Worm (Caenorhabditis elegans) whole organism, early embryonic: Measurements from ENCODE around the gene noca-2.

Source experiments
- B0310.2 ChIP-seq: sonication (generic microtip); optimal IDR thresholded peaks from 2 replicates; lab custom pipeline; 2016; ENCODE audit warnings: mild to moderate bottlenecking, missing genetic modification characterization, missing compliant biosample characterization
- F13C5.2 ChIP-seq: sonication (generic microtip); optimal IDR thresholded peaks from 2 replicates; lab custom pipeline; 2017; ENCODE audit warnings: mild to moderate bottlenecking, missing genetic modification characterization, inconsistent platforms, missing compliant biosample characterization
- aly-1 ChIP-seq: sonication (generic microtip); optimal IDR thresholded peaks from 2 replicates; lab custom pipeline; 2016; ENCODE audit warnings: missing genetic modification characterization, missing compliant biosample characterization
- ama-1 ChIP-seq: fragments of 150-350 bp; optimal IDR thresholded peaks from 2 replicates; lab custom pipeline; 2014
- ets-7 ChIP-seq: sonication (generic microtip); optimal IDR thresholded peaks from 2 replicates; lab custom pipeline; 2016; ENCODE audit warnings: missing genotype, missing genetic modification characterization, missing compliant biosample characterization
- flt-1 ChIP-seq: fragments of 200-800 bp; sonication (Bioruptor generic); IDR thresholded peaks from 2 replicates; pipeline ENCODE4 v1.3.6; 2022; ENCODE audit warnings: missing genetic modification characterization, missing compliant biosample characterization
- hmbx-1 ChIP-seq: sonication (generic microtip); optimal IDR thresholded peaks from 2 replicates; lab custom pipeline; 2016; ENCODE audit warnings: mild to moderate bottlenecking, missing genetic modification characterization, missing compliant biosample characterization
- pes-1 ChIP-seq: fragments of 200-800 bp; sonication (Bioruptor generic); IDR thresholded peaks from 2 replicates; pipeline ENCODE4 v1.3.6; 2022; ENCODE audit warnings: missing genetic modification reagents, missing genetic modification characterization, missing compliant biosample characterization
- scrt-1 ChIP-seq: fragments of 200-800 bp; sonication (Bioruptor generic); IDR thresholded peaks from 2 replicates; pipeline ENCODE4 v1.3.6; 2022; ENCODE audit warnings: missing genetic modification characterization, missing compliant biosample characterization
- sea-1 ChIP-seq: fragments of 200-800 bp; sonication (Bioruptor generic); conservative IDR thresholded peaks from 2 replicates; pipeline ENCODE4 v1.3.6; 2022; ENCODE audit warnings: missing genetic modification characterization, missing compliant biosample characterization
- tbx-37 ChIP-seq: fragments of 200-800 bp; sonication (Bioruptor generic); conservative IDR thresholded peaks from 2 replicates; pipeline ENCODE4 v1.3.6; 2022; ENCODE audit warnings: missing genetic modification reagents, missing genetic modification characterization, missing compliant biosample characterization
- tra-4 ChIP-seq: sonication (generic microtip); optimal IDR thresholded peaks from 2 replicates; lab custom pipeline; 2017; ENCODE audit warnings: missing genetic modification characterization, missing compliant biosample characterization

DNA sequence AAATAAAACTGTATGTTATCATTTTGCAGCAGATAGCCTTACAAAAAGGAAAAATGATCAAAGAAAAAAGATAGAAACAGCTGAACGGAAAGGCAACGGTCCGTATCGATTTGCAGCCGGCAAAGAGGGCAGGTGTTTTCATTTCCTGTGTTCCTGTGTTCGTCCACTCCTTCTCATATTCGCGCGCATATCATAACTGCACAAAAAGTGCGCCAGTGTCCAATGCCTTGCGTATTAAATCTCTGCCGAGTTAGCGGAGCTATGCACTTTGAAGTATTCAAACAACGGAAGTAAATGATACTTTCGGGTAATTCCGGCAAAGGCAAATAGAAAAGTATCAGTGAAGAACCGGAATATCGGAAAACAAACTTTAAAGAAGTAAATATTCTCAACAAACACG lies 4.4 kb upstream of the noca-2 start:
- TF ChIP-seq pes-1 (GFP tag; lab: Robert Waterston, UW) (no peak), ama-1 (lab: Kevin White, UChicago) (no peak), scrt-1 (GFP tag; lab: Robert Waterston, UW) (no peak), ets-7 (tag; lab: Kevin White, UChicago) (no peak), tbx-37 (GFP tag; lab: Robert Waterston, UW) (no peak), flt-1 (GFP tag; lab: Robert Waterston, UW) (0 out of 2 replicates have a peak, but pooled peaks have one; percentile 16), tra-4 (tag; lab: Kevin White, UChicago) (no peak), B0310.2 (tag; lab: Kevin White, UChicago) (no peak), sea-1 (no peak), F13C5.2 (tag; lab: Kevin White, UChicago) (no peak), aly-1 (no peak), hmbx-1 (tag; lab: Kevin White, UChicago) (no peak)
